Fruit fly (Drosophila melanogaster) Kc167 (cell line): ENCODE results near the gene CG46314.

Experiments used
- Myc ChIP-seq: fragments of >200 bp; optimal IDR thresholded peaks from 2 replicates; lab custom pipeline; 2017; ENCODE audit warnings: missing external identifiers
- Sin3A ChIP-seq: fragments of >200 bp; optimal IDR thresholded peaks from 2 replicates; lab custom pipeline; 2018; ENCODE audit warnings: missing external identifiers
- h ChIP-seq: fragments of >200 bp; optimal IDR thresholded peaks from 3 replicates; lab custom pipeline; 2018; ENCODE audit warnings: missing external identifiers
- insv ChIP-seq: fragments of >200 bp; optimal IDR thresholded peaks from 3 replicates; lab custom pipeline; 2018; ENCODE audit warnings: missing external identifiers
- psq ChIP-seq: fragments of >200 bp; optimal IDR thresholded peaks from 2 replicates; lab custom pipeline; 2017; ENCODE audit warnings: missing external identifiers
- ttk ChIP-seq: sonication (Bioruptor generic); optimal IDR thresholded peaks from 2 replicates; lab custom pipeline; 2017; ENCODE audit warnings: missing external identifiers

The CG46314 gene

DNA sequence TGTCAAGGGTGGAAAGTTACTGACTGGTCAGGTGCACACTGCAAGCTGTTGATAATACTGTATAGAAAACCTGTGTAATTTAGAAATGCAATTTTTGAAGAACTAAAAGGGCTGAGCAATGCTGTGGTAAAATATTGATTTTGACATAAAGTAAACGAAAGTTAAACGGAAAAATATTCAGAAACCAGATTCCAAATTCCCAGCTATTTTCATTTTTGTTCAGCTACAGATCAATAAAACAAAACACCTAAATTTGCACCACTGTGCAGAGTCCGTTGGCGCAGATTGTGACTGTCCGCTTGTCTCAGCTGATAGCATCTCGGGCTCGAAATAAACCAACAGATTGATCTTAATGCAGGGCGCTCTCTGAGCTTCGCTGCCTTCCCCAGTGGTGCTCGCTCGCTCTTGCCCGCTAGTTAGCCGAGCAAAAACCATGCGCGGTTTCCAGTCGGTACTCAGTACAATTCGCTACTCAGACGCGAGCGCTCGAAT, at the start of gene CG46314:
TSS of gene CG46314 (plus strand) at position 452 of the 492 bp plus-strand sequence.
- no peak for TF ChIP-seq Myc (lab: Kevin White, UChicago)
- no peak for TF ChIP-seq ttk (lab: Kevin White, UChicago)
- no peak for TF ChIP-seq insv
- TF ChIP-seq Sin3A (lab: Kevin White, UChicago) = no peak
- no peak for TF ChIP-seq psq
- no peak for TF ChIP-seq h (lab: Kevin White, UChicago)

DNA sequence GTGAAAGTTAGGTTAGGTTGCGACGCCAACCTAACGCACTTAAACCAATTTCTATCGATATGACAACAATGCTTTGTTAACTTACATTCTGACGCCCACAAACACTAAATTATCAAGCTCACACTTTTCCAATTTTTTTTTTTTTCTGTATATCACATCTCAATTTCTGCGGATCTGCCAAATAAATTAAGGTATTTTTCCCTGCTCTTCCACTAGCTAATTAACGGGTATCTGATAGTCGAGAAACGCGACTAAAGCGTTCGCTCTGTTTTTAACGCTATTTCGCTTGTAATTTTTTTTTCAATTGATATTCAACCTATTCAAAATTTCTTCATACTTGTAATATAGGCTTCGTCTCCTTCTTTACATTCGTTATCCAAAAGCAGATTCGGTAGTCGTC, 47.9 kb upstream of the CG46314 start:
- TF ChIP-seq Sin3A (lab: Kevin White, UChicago) (no peak), ttk (lab: Kevin White, UChicago) (no peak), insv (no peak), Myc (lab: Kevin White, UChicago) (no peak), h (lab: Kevin White, UChicago) (no peak), psq (no peak)

DNA sequence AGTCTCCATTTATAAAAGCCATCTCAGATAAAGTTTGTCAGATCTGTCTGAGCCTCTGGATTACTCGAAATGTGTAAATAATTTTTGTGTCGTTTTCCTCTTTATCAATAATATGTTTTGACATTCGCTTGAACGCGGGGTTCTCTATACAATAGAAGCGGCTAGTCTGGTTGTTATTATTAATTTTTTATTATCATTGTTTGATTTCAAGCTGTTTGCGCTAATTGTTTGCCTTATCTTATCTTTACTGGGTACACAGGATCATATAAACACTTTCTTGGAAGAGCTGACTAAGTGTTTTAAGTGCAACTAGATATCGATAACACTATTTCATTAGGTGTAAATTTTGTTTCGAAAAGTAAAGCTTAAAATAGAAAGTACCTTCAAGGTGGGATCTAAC, 46.0 kb upstream of the CG46314 start:
- TF ChIP-seq h (lab: Kevin White, UChicago) = no peak

DNA sequence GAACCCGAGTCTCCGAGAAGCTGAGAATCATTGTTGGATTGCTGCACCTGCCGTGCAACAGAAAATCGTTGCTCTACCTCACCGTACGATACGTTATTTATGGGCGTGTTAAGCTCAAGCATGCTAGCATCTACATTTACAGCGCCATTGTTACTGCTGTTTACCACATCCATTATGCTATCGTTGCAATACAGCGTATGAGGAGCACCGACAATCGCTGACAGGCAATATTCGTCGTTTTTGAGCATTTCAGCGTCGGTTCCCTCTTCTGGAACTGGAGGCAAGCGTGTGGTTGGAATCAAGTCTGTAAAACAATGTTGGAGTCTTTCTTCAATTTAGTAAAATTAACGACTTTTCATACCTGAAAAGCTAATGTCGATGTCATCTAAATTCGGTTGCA, 25.1 kb upstream of the CG46314 start:
- TF ChIP-seq h (lab: Kevin White, UChicago) (no peak), ttk (lab: Kevin White, UChicago) (no peak), Sin3A (lab: Kevin White, UChicago) (no peak), insv (no peak), Myc (lab: Kevin White, UChicago) (no peak), psq (no peak)

DNA sequence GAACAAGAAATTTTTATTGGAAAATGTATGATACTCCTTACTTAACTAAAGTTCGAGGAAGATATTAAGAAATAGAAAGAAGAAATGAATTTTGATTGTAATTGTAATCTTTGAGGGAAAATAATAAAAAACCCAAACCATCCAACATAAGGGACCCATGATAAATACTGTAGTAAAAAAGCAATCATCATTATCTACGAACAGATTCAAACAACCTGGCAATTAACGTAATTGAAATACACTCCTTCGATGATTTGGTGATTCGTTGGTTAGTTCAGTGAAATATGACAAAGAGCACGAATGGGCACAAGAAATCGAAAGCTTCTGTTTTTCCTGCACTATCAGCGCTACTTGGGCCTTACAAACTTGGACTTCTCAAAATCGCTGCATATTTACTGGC, 23.7 kb upstream of the CG46314 start, which contains the start of gene Gr39a:
TSS of gene Gr39a (plus strand) at position 301 of the 400 bp plus-strand sequence.
- TF ChIP-seq h (lab: Kevin White, UChicago) (no peak), psq (no peak), Myc (lab: Kevin White, UChicago) (no peak), insv (no peak), ttk (lab: Kevin White, UChicago) (no peak), Sin3A (lab: Kevin White, UChicago) (no peak)

DNA sequence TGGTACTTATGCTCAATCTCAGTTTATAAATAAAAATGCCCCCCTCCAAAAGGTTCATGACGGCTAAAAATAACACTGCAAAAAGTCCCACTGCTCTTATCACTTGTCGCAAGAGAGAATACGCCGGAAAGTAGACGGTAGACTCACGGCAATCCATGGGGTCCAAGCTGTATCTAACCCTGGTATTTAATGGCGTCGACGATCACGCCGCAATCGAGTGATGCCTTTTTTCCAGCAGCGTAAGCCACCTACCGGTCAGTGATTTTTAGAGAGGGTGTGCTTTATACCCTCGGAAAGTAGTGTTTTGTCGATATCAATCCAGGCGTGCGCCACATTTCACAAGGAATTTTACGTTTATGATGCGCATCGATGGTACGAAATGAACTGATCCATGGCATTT, 14.6 kb upstream of the CG46314 start:
- TF ChIP-seq psq (no peak), ttk (lab: Kevin White, UChicago) (no peak), Myc (lab: Kevin White, UChicago) (no peak), h (lab: Kevin White, UChicago) (no peak), Sin3A (lab: Kevin White, UChicago) (no peak)

DNA sequence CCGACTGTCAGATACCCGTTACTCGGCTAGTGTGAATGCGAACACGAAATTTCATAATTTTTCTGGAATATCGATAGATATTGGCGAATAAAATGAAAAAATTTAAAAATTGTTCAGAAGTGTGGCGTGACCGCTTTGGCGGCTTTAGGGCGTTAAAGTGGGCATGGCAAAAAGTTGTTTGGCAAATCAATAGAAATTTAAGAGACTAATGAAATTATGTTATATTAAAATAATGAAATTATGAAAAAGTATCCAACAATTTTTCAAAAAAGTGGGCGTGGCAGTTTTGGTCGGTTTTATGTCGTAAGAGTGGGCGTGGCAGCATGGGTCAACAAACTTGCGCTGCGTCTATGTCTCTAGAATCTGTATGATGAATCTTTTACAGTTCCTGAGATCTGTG, 12.1 kb upstream of the CG46314 start:
- TF ChIP-seq ttk (lab: Kevin White, UChicago) (no peak), Myc (lab: Kevin White, UChicago) (no peak), insv (no peak), h (lab: Kevin White, UChicago) (no peak), Sin3A (lab: Kevin White, UChicago) (no peak), psq (no peak)

DNA sequence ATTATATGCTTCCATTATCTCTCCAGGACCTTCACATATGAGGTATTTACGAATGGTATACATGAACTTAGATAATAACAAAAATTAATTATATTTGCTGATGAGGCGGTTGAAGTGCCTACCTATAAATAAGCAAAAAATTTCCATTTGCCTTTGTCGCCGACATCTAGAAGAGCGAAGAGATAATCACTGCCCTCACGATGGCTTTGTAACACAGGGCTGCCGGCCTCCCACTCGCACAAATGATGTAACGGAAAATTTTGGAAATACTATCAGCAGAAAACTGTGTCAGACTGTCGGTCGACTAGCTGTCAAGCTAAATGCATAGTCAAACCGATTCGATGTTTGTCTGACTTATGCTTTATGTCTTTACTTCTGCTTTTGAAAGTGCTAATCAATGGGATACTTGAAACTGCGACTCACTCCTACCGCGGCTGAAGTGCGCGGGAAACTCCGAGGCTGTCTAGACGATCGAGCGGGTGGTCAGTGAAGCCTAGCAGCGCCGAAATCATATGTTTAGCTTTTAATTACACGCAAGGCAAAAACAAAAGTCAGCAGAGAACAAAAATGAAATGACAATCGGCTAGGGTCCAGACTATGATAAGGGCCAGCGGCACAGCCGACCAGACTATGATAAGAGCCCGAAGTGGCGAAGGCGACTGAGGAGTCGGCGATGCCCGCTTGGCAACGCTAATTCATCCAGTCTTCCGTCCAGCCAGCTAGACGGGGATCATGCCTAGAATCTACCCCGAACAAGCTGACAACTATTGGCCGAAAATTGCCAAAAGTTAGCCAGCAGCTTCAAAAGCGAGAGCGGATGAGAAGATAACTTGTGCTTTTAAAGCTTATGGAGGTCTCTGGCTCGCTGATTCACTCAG, 10.3 kb upstream of the CG46314 start:
- TF ChIP-seq Sin3A (lab: Kevin White, UChicago) = no peak
- TF ChIP-seq h (lab: Kevin White, UChicago) = no peak
- TF ChIP-seq ttk (lab: Kevin White, UChicago) = no peak
- TF ChIP-seq Myc (lab: Kevin White, UChicago) = no peak
- TF ChIP-seq psq = no peak
- no peak for TF ChIP-seq insv

DNA sequence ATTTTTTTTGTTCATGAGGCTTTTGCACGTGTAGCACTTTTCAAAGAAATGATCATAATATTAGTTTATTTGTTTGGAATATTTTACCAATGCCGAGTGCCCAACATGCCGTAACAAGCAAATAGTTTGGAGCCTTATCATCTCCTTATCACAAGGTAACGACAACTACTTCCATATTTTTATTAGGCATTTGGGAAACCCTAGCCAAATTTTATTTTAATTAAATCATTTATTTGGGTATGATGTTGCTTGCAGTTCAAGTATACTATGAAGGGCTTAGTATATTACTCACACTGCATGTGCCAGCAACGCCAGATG, 9.7 kb upstream of the CG46314 start:
- TF ChIP-seq insv = no peak
- no peak for TF ChIP-seq psq
- no peak for TF ChIP-seq ttk (lab: Kevin White, UChicago)

DNA sequence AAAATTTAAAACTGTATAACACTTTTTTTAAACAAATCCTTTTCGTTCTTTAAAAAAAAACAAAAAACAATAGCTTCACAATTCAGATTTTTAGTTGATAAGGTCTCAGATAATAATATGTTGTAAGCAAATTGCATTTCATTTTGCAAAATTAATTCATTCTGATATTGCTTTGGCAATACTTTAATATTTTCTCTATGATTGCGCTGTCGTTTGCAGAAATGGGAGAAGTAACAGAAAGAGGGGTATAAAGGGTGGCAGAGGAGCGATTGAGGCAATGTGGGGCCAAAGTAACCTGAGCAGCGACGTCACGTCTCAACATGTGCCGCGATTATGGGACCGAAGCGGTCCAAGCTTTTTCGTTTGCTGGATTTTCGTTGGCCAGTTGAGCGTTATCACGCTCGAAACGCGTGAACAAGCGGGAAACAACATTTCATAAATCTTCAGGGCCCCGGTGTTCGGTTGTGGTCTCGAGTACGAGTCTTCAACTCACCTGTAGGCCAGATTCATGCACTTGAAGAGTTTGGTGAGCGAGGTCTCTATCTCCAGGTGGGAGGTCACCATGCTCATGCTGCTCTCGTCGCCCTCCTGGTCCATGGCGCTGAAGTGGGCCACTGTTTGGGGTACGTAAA, 6.2 kb upstream of the CG46314 start:
- TF ChIP-seq psq = no peak
- TF ChIP-seq ttk (lab: Kevin White, UChicago) = no peak
- TF ChIP-seq Myc (lab: Kevin White, UChicago) = no peak
- TF ChIP-seq h (lab: Kevin White, UChicago) = no peak
- no peak for TF ChIP-seq insv
- no peak for TF ChIP-seq Sin3A (lab: Kevin White, UChicago)

DNA sequence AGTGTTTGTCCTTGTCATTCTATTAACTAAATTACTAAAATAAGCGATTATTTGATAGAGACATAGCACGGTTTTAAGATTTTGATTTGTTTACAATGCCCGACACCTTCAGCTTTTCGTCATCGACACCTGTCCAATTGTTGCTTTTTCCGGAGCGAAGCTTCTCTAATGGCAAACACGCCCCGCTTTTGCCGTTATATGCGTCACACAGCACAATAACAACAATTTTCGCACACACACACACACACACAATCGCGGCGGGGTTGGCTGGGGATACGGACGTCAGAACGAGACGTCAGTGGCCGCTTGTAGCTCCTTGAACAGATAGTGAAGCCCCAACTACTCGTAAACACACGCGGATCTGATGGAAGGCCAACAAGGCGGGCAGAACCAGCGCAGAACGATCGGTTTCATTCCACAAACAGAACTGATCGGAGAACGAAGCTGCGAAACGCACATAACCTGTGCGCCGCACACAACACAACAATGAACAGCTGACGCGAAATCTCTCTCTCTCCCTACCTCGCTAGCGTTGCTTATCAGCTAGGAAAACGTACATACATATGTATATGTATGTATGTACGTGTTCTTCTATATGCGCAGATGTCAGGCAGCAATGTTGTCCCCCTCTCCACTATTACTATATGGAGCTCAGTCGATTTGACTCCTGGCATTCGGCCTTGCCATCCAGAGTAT, 5.0 kb upstream of the CG46314 start:
- TF ChIP-seq insv (peak; percentile 47), h (lab: Kevin White, UChicago) (peak; percentile 42), psq (no peak)

DNA sequence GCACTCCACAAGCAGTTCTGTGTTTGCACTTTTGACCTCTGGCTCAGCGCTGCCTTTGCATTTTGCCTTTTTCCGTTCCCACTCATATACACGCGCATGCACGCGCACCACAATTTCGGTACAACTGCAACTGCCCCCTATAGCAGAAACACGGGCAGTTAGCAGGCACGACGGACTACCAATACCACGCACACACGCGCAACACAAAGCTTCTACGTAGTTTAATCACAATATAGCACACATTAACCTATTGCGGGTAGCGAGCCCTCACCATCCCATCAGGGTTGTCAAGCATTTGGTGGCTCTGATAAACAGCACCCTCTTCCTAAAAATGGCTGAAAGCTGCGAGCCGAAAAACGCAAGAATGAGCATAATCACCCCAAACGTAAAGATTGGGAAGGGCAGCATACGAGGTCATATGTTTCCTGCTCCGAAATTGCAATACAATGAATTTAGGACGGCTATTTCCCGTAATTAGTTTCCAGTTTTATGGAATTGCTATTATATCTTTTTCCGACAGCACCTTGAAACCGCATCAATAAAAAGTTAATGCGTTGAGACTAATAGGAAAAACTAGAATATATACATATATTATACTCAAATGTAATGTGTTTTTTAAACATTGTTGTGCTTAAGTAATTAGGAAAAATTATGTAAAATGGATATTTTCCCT, 4.3 kb upstream of the CG46314 start, which contains the start of gene Mondo:
TSS of gene Mondo (minus strand) at position 297 of the 673 bp plus-strand sequence.
- no peak for TF ChIP-seq insv
- no peak for TF ChIP-seq Myc (lab: Kevin White, UChicago)
- no peak for TF ChIP-seq psq
- no peak for TF ChIP-seq Sin3A (lab: Kevin White, UChicago)
- no peak for TF ChIP-seq h (lab: Kevin White, UChicago)
- no peak for TF ChIP-seq ttk (lab: Kevin White, UChicago)
